Worm (Caenorhabditis elegans): Measurements from ENCODE around the gene K02C4.2.

ce11 chrII:8034008-8034407 is 41.6 kb upstream of the K02C4.2 start:
- TF ChIP-seq W03F9.2 (tag; optimal IDR thresholded peaks at IDR 0.05) (no peak), him-1 (tag; optimal IDR thresholded peaks at IDR 0.05) (no peak), dao-5 (tag; optimal IDR thresholded peaks at IDR 0.05) (no peak)
